Fruit fly (Drosophila melanogaster) whole organism, prepupa: ENCODE results near the gene elav.
A peak's percentile ranks its signal among the peaks of the same experiment; 100 is the strongest.

Source experiments
- Blimp-1 ChIP-seq: fragments of 200-800 bp; sonication (Bioruptor generic); optimal IDR thresholded peaks from 3 replicates; lab custom pipeline; 2017; ENCODE audit warnings: missing biosample characterization, missing genetic modification characterization, mild to moderate bottlenecking, moderate library complexity, missing genetic modification reagents
- CG10669 ChIP-seq: fragments of 200-800 bp; sonication (Bioruptor generic); optimal IDR thresholded peaks from 3 replicates; lab custom pipeline; 2018; ENCODE audit warnings: missing biosample characterization, mild to moderate bottlenecking, missing genetic modification characterization, moderate library complexity
- CG1621 ChIP-seq: fragments of 200-800 bp; sonication (Bioruptor generic); optimal IDR thresholded peaks from 3 replicates; lab custom pipeline; 2018; ENCODE audit warnings: missing biosample characterization, mild to moderate bottlenecking, missing genetic modification characterization
- CG16779 ChIP-seq: fragments of 200-800 bp; sonication (Bioruptor generic); optimal IDR thresholded peaks from 3 replicates; lab custom pipeline; 2017; ENCODE audit warnings: missing biosample characterization, mild to moderate bottlenecking, missing genetic modification characterization
- CG3032 ChIP-seq: fragments of 200-800 bp; optimal IDR thresholded peaks from 2 replicates; lab custom pipeline; 2019; ENCODE audit warnings: missing biosample characterization, mild to moderate bottlenecking, missing genetic modification characterization, moderate library complexity
- CG32006 ChIP-seq: fragments of 200-800 bp; sonication (Bioruptor generic); optimal IDR thresholded peaks from 3 replicates; lab custom pipeline; 2017; ENCODE audit warnings: missing biosample characterization, mild to moderate bottlenecking, missing genetic modification characterization
- CG34406 ChIP-seq: fragments of 200-800 bp; sonication (Bioruptor generic); optimal IDR thresholded peaks from 3 replicates; lab custom pipeline; 2016; ENCODE audit warnings: missing biosample characterization, missing genetic modification characterization
- CG3919 ChIP-seq: fragments of 200-800 bp; sonication (Bioruptor generic); optimal IDR thresholded peaks from 3 replicates; lab custom pipeline; 2016; ENCODE audit warnings: missing biosample characterization, missing genetic modification characterization
- CG4318 ChIP-seq: fragments of 200-800 bp; sonication (Bioruptor generic); optimal IDR thresholded peaks from 3 replicates; lab custom pipeline; 2017; ENCODE audit warnings: missing biosample characterization, mild to moderate bottlenecking, missing genetic modification characterization
- CG6163 ChIP-seq: fragments of 200-800 bp; sonication (Bioruptor generic); IDR thresholded peaks from 3 replicates; pipeline ENCODE4 v1.3.6; 2022; ENCODE audit warnings: missing biosample characterization, missing genetic modification characterization
- CG6808 ChIP-seq: fragments of 200-800 bp; sonication (Bioruptor generic); optimal IDR thresholded peaks from 3 replicates; lab custom pipeline; 2017; ENCODE audit warnings: missing biosample characterization, missing genetic modification characterization, mild to moderate bottlenecking, moderate library complexity, missing genetic modification reagents
- CG6854 ChIP-seq: fragments of 200-800 bp; sonication (Bioruptor generic); optimal IDR thresholded peaks from 2 replicates; lab custom pipeline; 2017; ENCODE audit warnings: missing biosample characterization, mild to moderate bottlenecking, missing genetic modification characterization
- Eip75B ChIP-seq: fragments of 200-800 bp; sonication (Bioruptor generic); optimal IDR thresholded peaks from 3 replicates; lab custom pipeline; 2016; ENCODE audit warnings: missing biosample characterization, missing genetic modification characterization
- Eip78C ChIP-seq: fragments of 200-800 bp; sonication (Bioruptor generic); peaks from one replicate; lab custom pipeline; 2016; ENCODE audit warnings: missing biosample characterization, missing genetic modification characterization
- Ets21C ChIP-seq: fragments of 200-800 bp; sonication (Bioruptor generic); optimal IDR thresholded peaks from 3 replicates; lab custom pipeline; 2016; ENCODE audit warnings: missing biosample characterization, missing genetic modification characterization
- Gug ChIP-seq: fragments of 200-800 bp; sonication (Bioruptor generic); IDR thresholded peaks from 2 replicates; pipeline ENCODE4 v1.3.6; 2022; ENCODE audit warnings: missing biosample characterization, missing genetic modification characterization
- Hr38 ChIP-seq: sonication (Bioruptor generic); optimal IDR thresholded peaks from 2 replicates; lab custom pipeline; 2016; ENCODE audit warnings: missing biosample characterization, missing genetic modification characterization
- OdsH ChIP-seq: fragments of 200-800 bp; sonication (Bioruptor generic); optimal IDR thresholded peaks from 3 replicates; lab custom pipeline; 2016; ENCODE audit warnings: missing biosample characterization, missing genetic modification characterization
- Smox ChIP-seq: fragments of 200-800 bp; sonication (Bioruptor generic); optimal IDR thresholded peaks from 3 replicates; lab custom pipeline; 2016; ENCODE audit warnings: missing biosample characterization, missing genetic modification characterization
- Sox14 ChIP-seq: fragments of 200-800 bp; sonication (Bioruptor generic); optimal IDR thresholded peaks from 3 replicates; lab custom pipeline; 2016; ENCODE audit warnings: missing biosample characterization, missing genetic modification characterization
- Sox15 ChIP-seq: fragments of 200-800 bp; sonication (Bioruptor generic); optimal IDR thresholded peaks from 3 replicates; lab custom pipeline; 2016; ENCODE audit warnings: missing biosample characterization, missing genetic modification characterization
- acj6 ChIP-seq: fragments of 200-800 bp; sonication (Bioruptor generic); optimal IDR thresholded peaks from 3 replicates; lab custom pipeline; 2016; ENCODE audit warnings: missing biosample characterization, missing genetic modification characterization
- dac ChIP-seq: fragments of 200-800 bp; sonication (Bioruptor generic); optimal IDR thresholded peaks from 2 replicates; lab custom pipeline; 2017; ENCODE audit warnings: missing biosample characterization, mild to moderate bottlenecking, missing genetic modification characterization
- dsx ChIP-seq: fragments of 200-800 bp; optimal IDR thresholded peaks from 3 replicates; lab custom pipeline; 2019; ENCODE audit warnings: missing biosample characterization, mild to moderate bottlenecking, missing genetic modification characterization, moderate library complexity; ENCODE audit not compliant: poor library complexity, severe bottlenecking
- eg ChIP-seq: fragments of 200-800 bp; sonication (Bioruptor generic); IDR thresholded peaks from 3 replicates; pipeline ENCODE4 v1.3.6; 2022; ENCODE audit warnings: missing biosample characterization, missing genetic modification characterization
- esn ChIP-seq: fragments of 200-800 bp; sonication (Bioruptor generic); optimal IDR thresholded peaks from 2 replicates; lab custom pipeline; 2016; ENCODE audit warnings: missing biosample characterization, mild to moderate bottlenecking, missing genetic modification characterization, moderate library complexity
- fd59A ChIP-seq: fragments of 200-800 bp; sonication (Bioruptor generic); optimal IDR thresholded peaks from 2 replicates; lab custom pipeline; 2017; ENCODE audit warnings: missing biosample characterization, mild to moderate bottlenecking, missing genetic modification characterization, missing genetic modification reagents
- net ChIP-seq: fragments of 200-800 bp; sonication (Bioruptor generic); optimal IDR thresholded peaks from 3 replicates; lab custom pipeline; 2016; ENCODE audit warnings: missing biosample characterization, missing genetic modification characterization
- pdm3 ChIP-seq: fragments of 200-800 bp; sonication (Bioruptor generic); optimal IDR thresholded peaks from 3 replicates; lab custom pipeline; 2016; ENCODE audit warnings: missing biosample characterization, missing genetic modification characterization
- salr ChIP-seq, 2 experiments: fragments of 200-800 bp; sonication (Bioruptor generic); optimal IDR thresholded peaks; 3 replicates each; lab custom pipeline; 2016 to 2018; ENCODE audit warnings: missing biosample characterization in 2 of 2, missing genetic modification characterization in 2 of 2, mild to moderate bottlenecking in 1 of 2
- spab ChIP-seq: fragments of 200-800 bp; sonication (Bioruptor generic); optimal IDR thresholded peaks from 2 replicates; lab custom pipeline; 2017; ENCODE audit warnings: missing biosample characterization, mild to moderate bottlenecking, missing genetic modification characterization, missing genetic modification reagents
- ss ChIP-seq, 2 experiments: fragments of 200-800 bp; sonication (Bioruptor generic); optimal IDR thresholded peaks; 2 replicates in 1 of 2; 3 replicates in 1 of 2; lab custom pipeline; 2017 to 2018; ENCODE audit warnings: mild to moderate bottlenecking in 2 of 2, missing biosample characterization in 2 of 2, missing genetic modification characterization in 2 of 2, moderate library complexity in 1 of 2
- svp ChIP-seq: fragments of 200-800 bp; sonication (Bioruptor generic); peaks from one replicate; lab custom pipeline; 2016; ENCODE audit warnings: missing biosample characterization, missing genetic modification characterization

Gene elav

dm6 chrX:529724-530603 lies 6.9 kb upstream of the elav start, which contains the start of the genes CG4293 and Appl:
Gene CG4293, minus strand, starts transcription at chrX:530291.
Gene Appl, plus strand, starts transcription at chrX:530501.
- TF ChIP-seq Blimp-1 (GFP tag; lab: Kevin White, UChicago): no peak
- TF ChIP-seq acj6: no peak
- no peak for TF ChIP-seq CG10669
- no peak for TF ChIP-seq Sox15 (GFP tag; lab: Kevin White, UChicago)
- no peak for TF ChIP-seq CG16779 (tag; lab: Kevin White, UChicago)
- TF ChIP-seq Eip78C: peak; percentile 40
- TF ChIP-seq fd59A (GFP tag; lab: Kevin White, UChicago): no peak
- TF ChIP-seq CG6808 (GFP tag; lab: Kevin White, UChicago): peak; percentile 40
- no peak for TF ChIP-seq Gug (GFP tag; lab: Robert Waterston, UW)
- TF ChIP-seq esn (GFP tag; lab: Kevin White, UChicago): no peak
- no peak for TF ChIP-seq svp
- 0 out of 3 replicates have a peak, but pooled peaks have one; percentile 30 for TF ChIP-seq eg (GFP tag; lab: Robert Waterston, UW)

- TF ChIP-seq Eip78C: peak; percentile 47
- TF ChIP-seq salr (GFP tag; optimal IDR thresholded peaks at IDR 0.05; lab: Kevin White, UChicago): no peak
- TF ChIP-seq CG4318: no peak
- TF ChIP-seq spab (GFP tag; lab: Kevin White, UChicago): no peak
- no peak for TF ChIP-seq svp
- TF ChIP-seq Eip75B (GFP tag; lab: Kevin White, UChicago): no peak
These were observed 3.5 kb upstream of the elav start for dm6 chrX:526479-527071.

DNA sequence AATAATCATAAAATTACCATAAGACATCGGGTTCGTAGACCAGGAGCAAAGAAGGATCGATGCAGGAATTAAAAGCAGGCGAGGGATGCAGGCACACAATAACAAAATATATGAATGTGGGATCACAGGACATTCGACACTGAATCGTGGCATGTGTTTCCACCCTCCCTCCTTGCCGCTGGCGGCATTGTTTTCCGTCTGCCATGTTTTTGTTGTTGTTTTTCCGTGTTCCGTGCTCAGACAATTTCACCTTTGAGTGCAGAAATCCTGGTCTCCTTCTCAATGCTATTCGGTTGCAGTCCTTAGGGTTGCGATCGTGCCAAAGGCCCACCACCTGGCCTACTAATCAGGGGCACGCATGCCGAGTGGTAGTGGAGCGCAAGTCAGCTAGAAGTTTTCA lies 2.6 kb upstream of the elav start:
- TF ChIP-seq CG6854 (GFP tag; lab: Kevin White, UChicago): no peak
- TF ChIP-seq CG3032 (tag; lab: Kevin White, UChicago): no peak
- TF ChIP-seq OdsH (GFP tag; lab: Kevin White, UChicago): no peak
- no peak for TF ChIP-seq ss (GFP tag; optimal IDR thresholded peaks at IDR 0.05; lab: Kevin White, UChicago)
- no peak for TF ChIP-seq dac

dm6 chrX:524331-524730 lies 1.3 kb upstream of the elav start:
- TF ChIP-seq Hr38 (no peak), pdm3 (GFP tag; lab: Kevin White, UChicago) (no peak), CG32006 (GFP tag; lab: Kevin White, UChicago) (peak; percentile 10), Ets21C (GFP tag; lab: Kevin White, UChicago) (no peak), CG3919 (GFP tag; lab: Kevin White, UChicago) (peak; percentile 11), Smox (GFP tag; lab: Kevin White, UChicago) (no peak), Sox15 (GFP tag; lab: Kevin White, UChicago) (no peak), CG6163 (peak; percentile 34; the same call in 1 of the 3 replicates), net (GFP tag; lab: Kevin White, UChicago) (no peak), Eip78C (peak; percentile 41), CG34406 (no peak), esn (GFP tag; lab: Kevin White, UChicago) (peak; percentile 23), Sox14 (GFP tag; lab: Kevin White, UChicago) (no peak), dsx (GFP tag; lab: Kevin White, UChicago) (peak; percentile 39), CG1621 (tag; lab: Kevin White, UChicago) (no peak)
